Fruit fly (Drosophila melanogaster): ENCODE results near the gene Alg1.

The Alg1 gene

DNA sequence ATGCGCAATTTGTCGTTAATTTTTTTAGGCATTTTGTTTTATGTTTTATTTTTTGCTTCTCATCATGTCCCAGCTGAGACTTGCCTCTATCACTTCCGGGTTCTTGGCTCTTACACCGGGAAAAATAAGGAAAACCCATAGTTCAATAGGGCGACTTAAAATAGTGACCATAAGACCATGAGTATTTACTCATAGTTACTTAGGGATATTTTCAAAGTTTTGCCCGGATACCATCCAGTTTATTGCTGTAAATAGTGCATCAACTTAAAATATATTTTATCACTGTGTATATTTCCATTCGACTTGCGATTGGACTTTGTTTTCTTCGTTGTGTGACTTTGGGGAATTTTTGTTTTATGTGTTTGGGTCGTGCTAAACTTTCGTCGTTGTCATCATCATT lies 7.9 kb upstream of the Alg1 start (continued):
- TF ChIP-seq CG2116 (GFP tag; optimal IDR thresholded peaks at IDR 0.05) = no peak
- no peak for TF ChIP-seq oc (tag; optimal IDR thresholded peaks at IDR 0.05)
- no peak for TF ChIP-seq CG14050 (GFP tag; IDR thresholded peaks at IDR 0.05)
- TF ChIP-seq CG15011 (GFP tag; optimal IDR thresholded peaks at IDR 0.05) = no peak
- TF ChIP-seq CG10543 (GFP tag; optimal IDR thresholded peaks at IDR 0.05) = no peak
- TF ChIP-seq CG3163 (GFP tag; optimal IDR thresholded peaks at IDR 0.05) = no peak
- no peak for TF ChIP-seq stwl (tag; optimal IDR thresholded peaks at IDR 0.05)
- TF ChIP-seq tna (GFP tag; IDR thresholded peaks at IDR 0.05; ENCODE audit: partially characterized antibody) = no peak
- TF ChIP-seq Meics (GFP tag; optimal IDR thresholded peaks at IDR 0.05) = peak; percentile 53
- no peak for TF ChIP-seq CG9797 (GFP tag; optimal IDR thresholded peaks at IDR 0.05)
- TF ChIP-seq lola (GFP tag; optimal IDR thresholded peaks at IDR 0.05) = no peak
- no peak for TF ChIP-seq Dref (GFP tag; IDR thresholded peaks at IDR 0.05)
- TF ChIP-seq nom (GFP tag; optimal IDR thresholded peaks at IDR 0.05) = no peak
- peak; percentile 19 for TF ChIP-seq CG12391 (tag; optimal IDR thresholded peaks at IDR 0.05)
- no peak for TF ChIP-seq fd64A (GFP tag; optimal IDR thresholded peaks at IDR 0.05)
- no peak for TF ChIP-seq NC2β (GFP tag; optimal IDR thresholded peaks at IDR 0.05)
- TF ChIP-seq gfzf (GFP tag; optimal IDR thresholded peaks at IDR 0.05) = no peak
- no peak for TF ChIP-seq Stat92E (GFP tag; optimal IDR thresholded peaks at IDR 0.05)
- no peak for TF ChIP-seq CG4360 (GFP tag; IDR thresholded peaks at IDR 0.05)
- TF ChIP-seq tio (GFP tag; optimal IDR thresholded peaks at IDR 0.05) = no peak
- no peak for TF ChIP-seq fru (optimal IDR thresholded peaks at IDR 0.05)
- TF ChIP-seq CG10654 (GFP tag; optimal IDR thresholded peaks at IDR 0.05) = no peak
- TF ChIP-seq al (GFP tag; IDR thresholded peaks at IDR 0.05) = no peak
- TF ChIP-seq CG31224 (GFP tag; IDR thresholded peaks at IDR 0.05) = no peak
- TF ChIP-seq CG6175 (GFP tag; IDR thresholded peaks at IDR 0.05) = no peak
- no peak for TF ChIP-seq CG3726 (GFP tag; IDR thresholded peaks at IDR 0.05)
- no peak for TF ChIP-seq en (GFP tag; optimal IDR thresholded peaks at IDR 0.05)
- no peak for TF ChIP-seq Taf1 (GFP tag; IDR thresholded peaks at IDR 0.05)
- TF ChIP-seq pita (GFP tag; optimal IDR thresholded peaks at IDR 0.05) = no peak
- TF ChIP-seq CG8290 (GFP tag; optimal IDR thresholded peaks at IDR 0.05) = no peak
- TF ChIP-seq CG8290 (tag; optimal IDR thresholded peaks at IDR 0.05) = peak in 1 of 2 experiments; percentile 50
- no peak for TF ChIP-seq nerfin-2 (GFP tag; IDR thresholded peaks at IDR 0.05; ENCODE audit: partially characterized antibody)
- TF ChIP-seq unpg (GFP tag; optimal IDR thresholded peaks at IDR 0.05) = peak; percentile 46
- TF ChIP-seq CG7745 (tag; optimal IDR thresholded peaks at IDR 0.05) = no peak
- TF ChIP-seq nerfin-1 (tag; optimal IDR thresholded peaks at IDR 0.05) = no peak
- no peak for TF ChIP-seq YL-1 (GFP tag; optimal IDR thresholded peaks at IDR 0.05)
- TF ChIP-seq CG9876 (GFP tag; optimal IDR thresholded peaks at IDR 0.05) = no peak
- TF ChIP-seq scrt (GFP tag; optimal IDR thresholded peaks at IDR 0.05) = no peak
- no peak for TF ChIP-seq Gsc (GFP tag; IDR thresholded peaks at IDR 0.05)
- TF ChIP-seq nau (GFP tag; optimal IDR thresholded peaks at IDR 0.05) = no peak
- TF ChIP-seq CG17568 (GFP tag; optimal IDR thresholded peaks at IDR 0.05) = no peak
- no peak for TF ChIP-seq Ravus (GFP tag; IDR thresholded peaks at IDR 0.05)
- TF ChIP-seq Dek (tag; optimal IDR thresholded peaks at IDR 0.05) = peak; percentile 13
- no peak for TF ChIP-seq CG4617 (GFP tag; optimal IDR thresholded peaks at IDR 0.05; ENCODE audit: borderline replicate concordance)
- no peak for TF ChIP-seq disco-r (GFP tag; optimal IDR thresholded peaks at IDR 0.05)
- peak; percentile 39 for TF ChIP-seq Hsf (GFP tag; optimal IDR thresholded peaks at IDR 0.05)
- no peak for TF ChIP-seq Tbp (GFP tag; optimal IDR thresholded peaks at IDR 0.05)
- TF ChIP-seq psq (GFP tag; optimal IDR thresholded peaks at IDR 0.05) = no peak
- TF ChIP-seq Ada2b (GFP tag; IDR thresholded peaks at IDR 0.05) = no peak
- no peak for TF ChIP-seq Mrtf (GFP tag; IDR thresholded peaks at IDR 0.05)
- no peak for TF ChIP-seq lov (optimal IDR thresholded peaks at IDR 0.05)
- no peak for TF ChIP-seq lov (GFP tag; IDR thresholded peaks at IDR 0.05)
